Fruit fly (Drosophila melanogaster): ENCODE results near the gene Taf6.

DNA sequence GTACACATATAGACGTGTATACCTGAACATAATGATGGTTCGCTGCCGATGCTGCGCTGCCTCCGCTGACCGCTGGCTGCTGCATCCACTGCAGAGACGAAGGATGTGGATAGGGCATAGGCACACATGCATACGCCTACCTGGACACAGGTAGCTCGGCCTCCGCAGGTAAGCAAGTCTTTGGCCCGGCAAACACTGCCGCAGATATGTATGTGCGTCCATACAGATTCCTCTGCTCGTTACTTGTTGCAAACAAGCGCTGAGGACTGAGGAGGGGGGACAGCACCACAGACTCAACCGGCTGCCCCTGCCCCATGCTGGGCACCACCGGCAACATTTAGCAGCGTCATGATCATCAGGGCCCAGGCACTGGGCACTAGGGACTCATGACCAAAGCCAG lies 42.1 kb upstream of the Taf6 start:
- TF ChIP-seq CG14711 (tag; optimal IDR thresholded peaks at IDR 0.05) (no peak), Clk (GFP tag; optimal IDR thresholded peaks at IDR 0.05) (no peak), kay (GFP tag; ENCODE audit: borderline replicate concordance) (no peak), Hr96 (GFP tag; optimal IDR thresholded peaks at IDR 0.05) (no peak), Crg-1 (GFP tag; optimal IDR thresholded peaks at IDR 0.05) (no peak), CG11617 (GFP tag; optimal IDR thresholded peaks at IDR 0.05) (no peak), tj (GFP tag; optimal IDR thresholded peaks at IDR 0.05) (no peak), cnc (optimal IDR thresholded peaks at IDR 0.05) (no peak), toe (GFP tag; optimal IDR thresholded peaks at IDR 0.05) (no peak), CG7045 (GFP tag; optimal IDR thresholded peaks at IDR 0.05) (no peak), pad (GFP tag; optimal IDR thresholded peaks at IDR 0.05) (no peak), CG5204 (GFP tag; optimal IDR thresholded peaks at IDR 0.05) (no peak), CG1620 (GFP tag; optimal IDR thresholded peaks at IDR 0.05) (no peak)

Measured in whole organism, adult.